Fruit fly (Drosophila melanogaster) whole organism, adult: Measurements from ENCODE around the gene Surf6.

Source experiments
- CG11617 ChIP-seq: fragments of 200-800 bp; sonication (Bioruptor generic); optimal IDR thresholded peaks from 2 replicates; lab custom pipeline; 2017; ENCODE audit warnings: mild to moderate bottlenecking, missing biosample characterization, missing genetic modification reagents, missing genetic modification characterization
- CG12768 ChIP-seq: fragments of 200-800 bp; sonication (Bioruptor generic); optimal IDR thresholded peaks from 2 replicates; lab custom pipeline; 2017; ENCODE audit warnings: missing biosample characterization, missing genetic modification characterization, mild to moderate bottlenecking, moderate library complexity, missing genetic modification reagents
- CG14711 ChIP-seq: fragments of 200-800 bp; sonication (Bioruptor generic); optimal IDR thresholded peaks from 2 replicates; lab custom pipeline; 2018; ENCODE audit warnings: missing biosample characterization, mild to moderate bottlenecking, missing genetic modification characterization, moderate library complexity
- CG1620 ChIP-seq: fragments of 200-800 bp; sonication (Bioruptor generic); optimal IDR thresholded peaks from 2 replicates; lab custom pipeline; 2016; ENCODE audit warnings: missing biosample characterization, missing genetic modification characterization
- CG33017 ChIP-seq: fragments of 200-800 bp; sonication (Bioruptor generic); optimal IDR thresholded peaks from 2 replicates; lab custom pipeline; 2018; ENCODE audit warnings: missing biosample characterization, mild to moderate bottlenecking, missing genetic modification characterization, moderate library complexity
- CG5204 ChIP-seq: fragments of 200-800 bp; sonication (Bioruptor generic); optimal IDR thresholded peaks from 2 replicates; lab custom pipeline; 2016; ENCODE audit warnings: missing biosample characterization, missing genetic modification characterization
- CG7045 ChIP-seq: fragments of 200-800 bp; sonication (Bioruptor generic); optimal IDR thresholded peaks from 2 replicates; lab custom pipeline; 2017; ENCODE audit warnings: missing biosample characterization, mild to moderate bottlenecking, missing genetic modification characterization
- CG7101 ChIP-seq: fragments of 200-800 bp; sonication (Bioruptor generic); optimal IDR thresholded peaks from 2 replicates; lab custom pipeline; 2018; ENCODE audit warnings: missing biosample characterization, mild to moderate bottlenecking, missing genetic modification characterization, moderate library complexity
- Clk ChIP-seq: fragments of 200-800 bp; sonication (Bioruptor generic); optimal IDR thresholded peaks from 2 replicates; lab custom pipeline; 2017; ENCODE audit warnings: missing biosample characterization, missing genetic modification characterization
- Crg-1 ChIP-seq: fragments of 200-800 bp; sonication (Bioruptor generic); optimal IDR thresholded peaks from 2 replicates; lab custom pipeline; 2016; ENCODE audit warnings: missing biosample characterization, missing genetic modification characterization
- Hr96 ChIP-seq: fragments of 200-800 bp; sonication (Bioruptor generic); optimal IDR thresholded peaks from 2 replicates; lab custom pipeline; 2016; ENCODE audit warnings: missing biosample characterization, missing genetic modification characterization
- Mnt ChIP-seq: fragments of 200-800 bp; sonication (Bioruptor generic); optimal IDR thresholded peaks from 2 replicates; lab custom pipeline; 2016; ENCODE audit warnings: missing biosample characterization, mild to moderate bottlenecking, missing genetic modification characterization
- bab1 ChIP-seq: fragments of 200-800 bp; sonication (Bioruptor generic); optimal IDR thresholded peaks from 3 replicates; lab custom pipeline; 2019; ENCODE audit warnings: missing biosample characterization, mild to moderate bottlenecking, missing genetic modification characterization, moderate library complexity
- cic ChIP-seq: fragments of 200-800 bp; sonication (Bioruptor generic); optimal IDR thresholded peaks from 2 replicates; lab custom pipeline; 2017; ENCODE audit warnings: missing biosample characterization, mild to moderate bottlenecking, missing genetic modification characterization, moderate library complexity
- cnc ChIP-seq, 2 experiments: fragments of >200 bp; optimal IDR thresholded peaks; 2 replicates each; lab custom pipeline; 2017
- kay ChIP-seq: fragments of 200-800 bp; sonication (Bioruptor generic); peaks from one replicate; lab custom pipeline; 2016; ENCODE audit warnings: missing biosample characterization, missing genetic modification characterization, borderline replicate concordance
- ovo ChIP-seq: fragments of 200-800 bp; sonication (Bioruptor generic); optimal IDR thresholded peaks from 2 replicates; lab custom pipeline; 2016; ENCODE audit warnings: missing biosample characterization, missing genetic modification characterization
- pad ChIP-seq: fragments of 200-800 bp; sonication (Bioruptor generic); optimal IDR thresholded peaks from 3 replicates; lab custom pipeline; 2017; ENCODE audit warnings: missing biosample characterization, missing genetic modification characterization, mild to moderate bottlenecking, moderate library complexity, missing genetic modification reagents
- tj ChIP-seq: fragments of 200-800 bp; sonication (Bioruptor generic); optimal IDR thresholded peaks from 3 replicates; lab custom pipeline; 2017; ENCODE audit warnings: missing biosample characterization, mild to moderate bottlenecking, missing genetic modification characterization, moderate library complexity
- toe ChIP-seq: fragments of 200-800 bp; sonication (Bioruptor generic); optimal IDR thresholded peaks from 2 replicates; lab custom pipeline; 2016; ENCODE audit warnings: missing biosample characterization, missing genetic modification characterization

The Surf6 gene

DNA sequence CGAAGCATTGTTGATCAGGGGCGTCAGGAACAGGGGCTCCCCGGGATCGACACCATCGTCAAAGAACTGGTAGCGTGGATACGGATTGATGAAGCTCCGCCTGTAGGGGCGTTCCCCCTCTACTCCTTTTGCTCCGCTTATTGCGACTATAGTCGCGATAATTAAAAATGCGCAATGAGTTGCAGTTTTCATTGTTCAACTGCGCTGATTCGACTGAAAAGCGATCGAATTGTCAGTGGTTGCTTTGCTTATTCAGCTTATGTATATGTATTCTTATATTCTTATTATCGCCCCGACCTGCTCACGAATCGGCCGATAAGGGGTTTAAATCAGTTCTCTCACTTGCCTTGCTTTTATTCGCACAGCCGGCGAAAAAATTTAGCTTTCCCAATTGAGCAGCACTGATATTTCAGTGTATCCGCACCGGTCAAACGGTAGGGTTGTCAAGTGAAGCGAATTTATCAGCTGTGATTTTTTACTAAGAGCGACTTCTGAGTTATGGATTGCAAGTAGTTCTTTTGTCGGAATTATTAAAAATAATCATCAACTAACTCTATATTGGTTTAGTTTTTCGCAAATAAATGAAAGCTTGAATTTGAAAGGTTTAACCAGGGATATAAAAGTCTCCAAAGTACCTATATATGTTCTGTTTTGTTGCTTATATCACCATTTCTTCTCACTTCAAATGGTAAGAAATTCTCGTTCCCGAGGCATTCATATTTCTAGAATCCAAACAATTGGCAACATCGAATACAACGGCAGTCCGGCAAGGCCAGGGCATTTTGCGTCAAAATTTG is 40.5 kb downstream of the Surf6 start, which contains the start of the genes CG4572 and CG4686:
Gene CG4572 (minus strand): TSS at position 415 of the 797 bp plus-strand sequence.
Gene CG4686 (plus strand): TSS at position 518 of the 797 bp plus-strand sequence.
- TF ChIP-seq CG11617 (GFP tag; lab: Kevin White, UChicago) (peak; percentile 87), bab1 (GFP tag; lab: Kevin White, UChicago) (peak; percentile 82), pad (peak; percentile 69), ovo (GFP tag; lab: Kevin White, UChicago) (peak; percentile 64), CG12768 (peak; percentile 78), Crg-1 (GFP tag; lab: Kevin White, UChicago) (peak; percentile 82), Hr96 (peak; percentile 91), CG7101 (tag; lab: Kevin White, UChicago) (peak; percentile 77), Clk (GFP tag; lab: Kevin White, UChicago) (peak; percentile 65), CG5204 (GFP tag; lab: Kevin White, UChicago) (peak; percentile 90), tj (GFP tag; lab: Kevin White, UChicago) (peak; percentile 99), Mnt (GFP tag; lab: Kevin White, UChicago) (peak; percentile 55), kay (GFP tag; lab: Kevin White, UChicago) (no peak), CG1620 (peak; percentile 73), cnc (optimal IDR thresholded peaks at IDR 0.05; lab: Kevin White, UChicago) (peak; percentile 84 to 96), toe (GFP tag; lab: Kevin White, UChicago) (peak; percentile 77), CG14711 (tag; lab: Kevin White, UChicago) (peak; percentile 97), CG7045 (GFP tag; lab: Kevin White, UChicago) (peak; percentile 88), cic (GFP tag; lab: Kevin White, UChicago) (peak; percentile 75), CG33017 (tag; lab: Kevin White, UChicago) (peak; percentile 72)

- TF ChIP-seq CG7045 (GFP tag; lab: Kevin White, UChicago) (peak; percentile 67), pad (peak; percentile 61), kay (GFP tag; lab: Kevin White, UChicago) (no peak), CG14711 (tag; lab: Kevin White, UChicago) (peak; percentile 53), cic (GFP tag; lab: Kevin White, UChicago) (peak; percentile 13), cnc (optimal IDR thresholded peaks at IDR 0.05; lab: Kevin White, UChicago) (no peak), ovo (GFP tag; lab: Kevin White, UChicago) (peak; percentile 77), CG1620 (peak; percentile 88), CG12768 (peak; percentile 67), CG11617 (GFP tag; lab: Kevin White, UChicago) (peak; percentile 78), CG33017 (tag; lab: Kevin White, UChicago) (peak; percentile 38), tj (GFP tag; lab: Kevin White, UChicago) (peak; percentile 45), Clk (GFP tag; lab: Kevin White, UChicago) (peak; percentile 70), bab1 (GFP tag; lab: Kevin White, UChicago) (peak; percentile 42), Mnt (GFP tag; lab: Kevin White, UChicago) (peak; percentile 59), Hr96 (peak; percentile 86), CG7101 (tag; lab: Kevin White, UChicago) (peak; percentile 73), toe (GFP tag; lab: Kevin White, UChicago) (peak; percentile 94), CG5204 (GFP tag; lab: Kevin White, UChicago) (no peak), Crg-1 (GFP tag; lab: Kevin White, UChicago) (peak; percentile 66)
Measured at dm6 chr3R:19860996-19861719, 43.5 kb downstream of the Surf6 start, which contains the start of the genes Ire1 and Mrm2. Gene Ire1, minus strand, starts transcription at chr3R:19861291. Gene Mrm2, plus strand, starts transcription at chr3R:19861610.

DNA sequence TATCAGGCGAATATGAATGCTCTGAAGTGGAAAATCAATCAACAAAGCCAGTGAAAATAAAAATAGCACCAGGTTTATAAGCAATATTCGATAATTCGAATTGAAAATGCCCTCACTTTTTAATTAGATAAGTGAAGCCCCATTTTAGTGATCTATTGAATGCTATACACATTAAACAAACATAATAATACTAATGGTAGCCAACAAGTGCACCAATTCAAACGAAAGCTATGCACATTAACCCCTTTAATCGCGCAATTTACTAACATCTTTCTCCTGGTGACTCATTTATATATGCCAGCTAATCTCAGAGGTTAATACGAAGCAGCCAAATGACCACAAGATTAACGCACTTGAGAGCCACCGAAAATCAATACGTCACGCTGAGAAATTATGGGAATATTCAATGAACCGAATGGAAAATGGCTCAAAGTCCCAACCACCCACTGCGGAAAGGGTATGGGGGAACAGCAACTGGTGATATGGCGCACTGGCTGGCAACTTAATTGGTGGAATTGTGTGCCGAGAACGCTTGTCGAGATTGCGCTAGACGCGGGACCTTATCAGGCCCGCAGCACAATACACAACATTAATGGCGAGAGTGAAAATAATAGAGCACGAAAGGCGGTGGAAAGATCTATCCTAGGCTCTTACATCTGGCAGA is 45.2 kb downstream of the Surf6 start:
- TF ChIP-seq toe (GFP tag; lab: Kevin White, UChicago) (peak; percentile 42), bab1 (GFP tag; lab: Kevin White, UChicago) (no peak), Hr96 (peak; percentile 55), CG14711 (tag; lab: Kevin White, UChicago) (no peak), CG12768 (peak; percentile 94), CG11617 (GFP tag; lab: Kevin White, UChicago) (peak; percentile 62), Mnt (GFP tag; lab: Kevin White, UChicago) (peak; percentile 52), cic (GFP tag; lab: Kevin White, UChicago) (peak; percentile 91), CG5204 (GFP tag; lab: Kevin White, UChicago) (no peak), ovo (GFP tag; lab: Kevin White, UChicago) (peak; percentile 14), CG1620 (peak; percentile 16), CG33017 (tag; lab: Kevin White, UChicago) (no peak), pad (peak; percentile 7), CG7045 (GFP tag; lab: Kevin White, UChicago) (peak; percentile 54)

DNA sequence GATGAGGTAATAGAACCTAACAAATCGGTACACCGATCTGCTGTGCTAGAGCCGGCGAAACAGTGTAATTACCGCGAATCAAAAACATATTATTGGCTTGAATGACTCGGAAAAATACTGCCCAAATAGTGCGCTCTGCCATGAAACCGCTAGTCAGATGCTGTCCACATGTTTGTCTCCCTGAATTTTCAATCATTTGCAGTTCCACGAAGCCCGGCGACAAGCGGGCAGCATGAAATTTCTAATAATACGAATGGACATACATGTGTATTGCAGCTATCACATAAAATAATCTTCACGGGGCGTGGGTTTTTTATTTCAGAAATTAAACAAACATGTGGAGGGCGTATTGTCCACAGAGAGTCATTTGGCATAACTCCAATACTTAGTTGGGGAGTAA is 45.7 kb downstream of the Surf6 start:
- TF ChIP-seq CG5204 (GFP tag; lab: Kevin White, UChicago), result no peak
- TF ChIP-seq Mnt (GFP tag; lab: Kevin White, UChicago), result no peak
- peak in 1 of 2 experiments; percentile 4 for TF ChIP-seq cnc (optimal IDR thresholded peaks at IDR 0.05; lab: Kevin White, UChicago)
- TF ChIP-seq cic (GFP tag; lab: Kevin White, UChicago), result no peak
- no peak for TF ChIP-seq pad
- no peak for TF ChIP-seq toe (GFP tag; lab: Kevin White, UChicago)
- TF ChIP-seq CG1620, result no peak
- no peak for TF ChIP-seq CG7045 (GFP tag; lab: Kevin White, UChicago)
